Fruit fly (Drosophila melanogaster) whole organism, embryonic: Measurements from ENCODE around the gene Rpt6R.

Experiments used
- Adf1 ChIP-seq: fragments of 200-800 bp; sonication (Bioruptor generic); IDR thresholded peaks from 2 replicates; pipeline ENCODE4 v1.3.6; 2022; ENCODE audit warnings: missing biosample characterization, missing genetic modification characterization
- Asciz ChIP-seq: fragments of 200-800 bp; sonication (Bioruptor generic); optimal IDR thresholded peaks from 2 replicates; lab custom pipeline; 2017; ENCODE audit warnings: missing biosample characterization, mild to moderate bottlenecking, missing genetic modification characterization, missing genetic modification reagents
- Awh ChIP-seq: fragments of 200-800 bp; sonication (Bioruptor generic); IDR thresholded peaks from 2 replicates; pipeline ENCODE4, ENCODE4 v1.3.6; 2022; ENCODE audit warnings: missing biosample characterization, missing genetic modification characterization
- B-H2 ChIP-seq: fragments of 200-800 bp; sonication (Bioruptor generic); optimal IDR thresholded peaks from 2 replicates; lab custom pipeline; 2018; ENCODE audit warnings: missing biosample characterization, mild to moderate bottlenecking, missing genetic modification characterization
- CG11085 ChIP-seq: fragments of 200-800 bp; sonication (Bioruptor generic); IDR thresholded peaks from 2 replicates; pipeline ENCODE4 v1.3.6; 2022; ENCODE audit warnings: missing biosample characterization, missing genetic modification characterization
- CG1529 ChIP-seq: fragments of 200-800 bp; sonication (Bioruptor generic); optimal IDR thresholded peaks from 3 replicates; lab custom pipeline; 2018; ENCODE audit warnings: missing biosample characterization, missing genetic modification characterization
- CG15514 ChIP-seq: fragments of 200-800 bp; sonication (Bioruptor generic); optimal IDR thresholded peaks from 3 replicates; lab custom pipeline; 2017; ENCODE audit warnings: missing biosample characterization, missing genetic modification characterization, mild to moderate bottlenecking, moderate library complexity, missing genetic modification reagents
- CG15601 ChIP-seq: fragments of 200-800 bp; sonication (Bioruptor generic); optimal IDR thresholded peaks from 3 replicates; lab custom pipeline; 2019; ENCODE audit warnings: missing biosample characterization, mild to moderate bottlenecking, missing genetic modification characterization, moderate library complexity
- CG17568 ChIP-seq: fragments of 200-800 bp; sonication (Bioruptor generic); optimal IDR thresholded peaks from 2 replicates; lab custom pipeline; 2018; ENCODE audit warnings: missing biosample characterization, mild to moderate bottlenecking, missing genetic modification characterization, moderate library complexity
- CG2120 ChIP-seq: fragments of 200-800 bp; sonication (Bioruptor generic); optimal IDR thresholded peaks from 3 replicates; lab custom pipeline; 2016; ENCODE audit warnings: missing biosample characterization, missing genetic modification characterization
- CG2678 ChIP-seq: fragments of 200-800 bp; sonication (Bioruptor generic); optimal IDR thresholded peaks from 3 replicates; lab custom pipeline; 2019; ENCODE audit warnings: missing biosample characterization, mild to moderate bottlenecking, missing genetic modification characterization, moderate library complexity
- CG33213 ChIP-seq: fragments of 200-800 bp; sonication (Bioruptor generic); optimal IDR thresholded peaks from 3 replicates; lab custom pipeline; 2016; ENCODE audit warnings: missing biosample characterization, missing genetic modification characterization
- CG34224 ChIP-seq: fragments of 200-800 bp; sonication (Bioruptor generic); IDR thresholded peaks from 3 replicates; pipeline ENCODE4 v1.3.6; 2022; ENCODE audit warnings: missing biosample characterization, missing genetic modification characterization; ENCODE audit not compliant: partially characterized antibody
- CG34376 ChIP-seq: fragments of 200-800 bp; sonication (Bioruptor generic); optimal IDR thresholded peaks from 2 replicates; lab custom pipeline; 2018; ENCODE audit warnings: missing biosample characterization, mild to moderate bottlenecking, missing genetic modification characterization
- CG42726 ChIP-seq: fragments of 200-800 bp; sonication (Bioruptor generic); IDR thresholded peaks from 2 replicates; pipeline ENCODE4 v1.3.6; 2022; ENCODE audit warnings: missing biosample characterization, missing genetic modification characterization; ENCODE audit not compliant: partially characterized antibody
- CG4282 ChIP-seq: fragments of 200-800 bp; sonication (Bioruptor generic); optimal IDR thresholded peaks from 2 replicates; lab custom pipeline; 2016; ENCODE audit warnings: missing biosample characterization, missing genetic modification characterization
- CG4424 ChIP-seq: fragments of 200-800 bp; sonication (Bioruptor generic); optimal IDR thresholded peaks from 3 replicates; lab custom pipeline; 2016; ENCODE audit warnings: missing biosample characterization, missing genetic modification characterization
- CG6654 ChIP-seq: fragments of 200-800 bp; sonication (Bioruptor generic); optimal IDR thresholded peaks from 2 replicates; lab custom pipeline; 2017; ENCODE audit warnings: missing biosample characterization, mild to moderate bottlenecking, missing genetic modification characterization
- CG7357 ChIP-seq: fragments of 200-800 bp; sonication (Bioruptor generic); IDR thresholded peaks from 3 replicates; pipeline ENCODE4 v1.3.6; 2022; ENCODE audit warnings: missing biosample characterization, missing genetic modification characterization
- CG7987 ChIP-seq: fragments of 200-800 bp; sonication (Bioruptor generic); optimal IDR thresholded peaks from 2 replicates; lab custom pipeline; 2018; ENCODE audit warnings: missing biosample characterization, mild to moderate bottlenecking, missing genetic modification characterization, moderate library complexity
- CG8359 ChIP-seq: fragments of 200-800 bp; sonication (Bioruptor generic); optimal IDR thresholded peaks from 2 replicates; lab custom pipeline; 2017; ENCODE audit warnings: missing biosample characterization, mild to moderate bottlenecking, missing genetic modification characterization, borderline replicate concordance
- CG9876 ChIP-seq: fragments of 200-800 bp; sonication (Bioruptor generic); optimal IDR thresholded peaks from 2 replicates; lab custom pipeline; 2016; ENCODE audit warnings: missing biosample characterization, missing genetic modification characterization
- CTCF ChIP-seq: fragments of 200-800 bp; sonication (Bioruptor generic); optimal IDR thresholded peaks from 2 replicates; lab custom pipeline; 2017; ENCODE audit warnings: missing biosample characterization, mild to moderate bottlenecking, missing genetic modification characterization, moderate library complexity
- CkIIα-i1 ChIP-seq: fragments of 200-800 bp; sonication (Bioruptor generic); IDR thresholded peaks from 2 replicates; pipeline ENCODE4 v1.3.6; 2022; ENCODE audit warnings: missing biosample characterization, missing genetic modification characterization
- Dll ChIP-seq: fragments of 200-800 bp; sonication (Bioruptor generic); IDR thresholded peaks from 4 replicates; pipeline ENCODE4 v1.3.6; 2022; ENCODE audit warnings: missing biosample characterization, missing genetic modification characterization; ENCODE audit not compliant: partially characterized antibody
- Dp ChIP-seq: fragments of 200-800 bp; sonication (Bioruptor generic); optimal IDR thresholded peaks from 2 replicates; lab custom pipeline; 2018; ENCODE audit warnings: missing biosample characterization, mild to moderate bottlenecking, missing genetic modification characterization, moderate library complexity
- E2f2 ChIP-seq: fragments of 200-800 bp; sonication (Bioruptor generic); IDR thresholded peaks from 2 replicates; pipeline ENCODE4 v1.3.6; 2022; ENCODE audit warnings: missing biosample characterization, missing genetic modification characterization
- Med ChIP-seq: fragments of 200-800 bp; sonication (Bioruptor generic); peaks from one replicate; lab custom pipeline; 2016; ENCODE audit warnings: missing biosample characterization, missing genetic modification characterization, mild to moderate bottlenecking, inconsistent platforms, moderate library complexity
- Ravus ChIP-seq: fragments of 200-800 bp; sonication (Bioruptor generic); IDR thresholded peaks from 2 replicates; pipeline ENCODE4 v1.3.6; 2022; ENCODE audit warnings: missing biosample characterization, missing genetic modification characterization
- Scr ChIP-seq: fragments of 200-800 bp; sonication (Bioruptor generic); IDR thresholded peaks from 2 replicates; pipeline ENCODE4 v1.3.6; 2022; ENCODE audit warnings: missing biosample characterization, missing genetic modification characterization; ENCODE audit not compliant: partially characterized antibody
- Xbp1 ChIP-seq: fragments of 200-800 bp; sonication (Bioruptor generic); optimal IDR thresholded peaks from 3 replicates; lab custom pipeline; 2016; ENCODE audit warnings: missing biosample characterization, mild to moderate bottlenecking, missing genetic modification characterization
- cad ChIP-seq: fragments of >200 bp; optimal IDR thresholded peaks from 2 replicates; lab custom pipeline; 2017; ENCODE audit warnings: missing biosample characterization, missing genetic modification characterization
- caup ChIP-seq: fragments of 200-800 bp; sonication (Bioruptor generic); optimal IDR thresholded peaks from 3 replicates; lab custom pipeline; 2017; ENCODE audit warnings: missing biosample characterization, mild to moderate bottlenecking, missing genetic modification characterization, moderate library complexity; ENCODE audit not compliant: severe bottlenecking
- gfzf ChIP-seq: fragments of 200-800 bp; sonication (Bioruptor generic); optimal IDR thresholded peaks from 2 replicates; lab custom pipeline; 2016; ENCODE audit warnings: missing biosample characterization, mild to moderate bottlenecking, missing genetic modification characterization, moderate library complexity
- ind ChIP-seq: fragments of 200-800 bp; sonication (Bioruptor generic); optimal IDR thresholded peaks from 3 replicates; lab custom pipeline; 2016; ENCODE audit warnings: missing biosample characterization, missing genetic modification characterization
- lmd ChIP-seq: fragments of 200-800 bp; sonication (Bioruptor generic); IDR thresholded peaks from 2 replicates; pipeline ENCODE4 v1.3.6; 2022; ENCODE audit warnings: missing biosample characterization, missing genetic modification characterization
- nmo ChIP-seq: fragments of 200-800 bp; sonication (Bioruptor generic); optimal IDR thresholded peaks from 2 replicates; lab custom pipeline; 2018; ENCODE audit warnings: missing biosample characterization, mild to moderate bottlenecking, missing genetic modification characterization, moderate library complexity
- pb ChIP-seq: fragments of 200-800 bp; sonication (Bioruptor generic); optimal IDR thresholded peaks from 3 replicates; lab custom pipeline; 2016; ENCODE audit warnings: missing biosample characterization, missing genetic modification characterization
- phol ChIP-seq: fragments of 200-800 bp; sonication (Bioruptor generic); optimal IDR thresholded peaks from 3 replicates; lab custom pipeline; 2018; ENCODE audit warnings: missing biosample characterization, mild to moderate bottlenecking, missing genetic modification characterization, moderate library complexity
- scrt ChIP-seq: fragments of 200-800 bp; sonication (Bioruptor generic); optimal IDR thresholded peaks from 2 replicates; lab custom pipeline; 2018; ENCODE audit warnings: missing biosample characterization, mild to moderate bottlenecking, missing genetic modification characterization, moderate library complexity
- seq ChIP-seq: fragments of 200-800 bp; sonication (Bioruptor generic); IDR thresholded peaks from 2 replicates; pipeline ENCODE4 v1.3.6; 2022; ENCODE audit warnings: missing biosample characterization, missing genetic modification characterization
- so ChIP-seq: fragments of 200-800 bp; sonication (Bioruptor generic); IDR thresholded peaks from 3 replicates; pipeline ENCODE4 v1.3.6; 2022; ENCODE audit warnings: missing biosample characterization, missing genetic modification characterization
- sqz ChIP-seq: fragments of 200-800 bp; sonication (Bioruptor generic); optimal IDR thresholded peaks from 3 replicates; lab custom pipeline; 2018; ENCODE audit warnings: missing biosample characterization, mild to moderate bottlenecking, missing genetic modification characterization
- stwl ChIP-seq: fragments of 200-800 bp; sonication (Bioruptor generic); optimal IDR thresholded peaks from 3 replicates; lab custom pipeline; 2018; ENCODE audit warnings: missing biosample characterization, mild to moderate bottlenecking, missing genetic modification characterization, moderate library complexity
- unc-4 ChIP-seq: fragments of 200-800 bp; sonication (Bioruptor generic); IDR thresholded peaks from 2 replicates; pipeline ENCODE4 v1.3.6; 2022; ENCODE audit warnings: missing biosample characterization, missing genetic modification characterization; ENCODE audit not compliant: partially characterized antibody
- unpg ChIP-seq: fragments of 200-800 bp; sonication (Bioruptor generic); optimal IDR thresholded peaks from 3 replicates; lab custom pipeline; 2018; ENCODE audit warnings: missing biosample characterization, mild to moderate bottlenecking, missing genetic modification characterization, moderate library complexity
- zen ChIP-seq: fragments of 200-800 bp; sonication (Bioruptor generic); optimal IDR thresholded peaks from 3 replicates; lab custom pipeline; 2018; ENCODE audit warnings: missing biosample characterization, mild to moderate bottlenecking, missing genetic modification characterization, moderate library complexity

Gene Rpt6R

DNA sequence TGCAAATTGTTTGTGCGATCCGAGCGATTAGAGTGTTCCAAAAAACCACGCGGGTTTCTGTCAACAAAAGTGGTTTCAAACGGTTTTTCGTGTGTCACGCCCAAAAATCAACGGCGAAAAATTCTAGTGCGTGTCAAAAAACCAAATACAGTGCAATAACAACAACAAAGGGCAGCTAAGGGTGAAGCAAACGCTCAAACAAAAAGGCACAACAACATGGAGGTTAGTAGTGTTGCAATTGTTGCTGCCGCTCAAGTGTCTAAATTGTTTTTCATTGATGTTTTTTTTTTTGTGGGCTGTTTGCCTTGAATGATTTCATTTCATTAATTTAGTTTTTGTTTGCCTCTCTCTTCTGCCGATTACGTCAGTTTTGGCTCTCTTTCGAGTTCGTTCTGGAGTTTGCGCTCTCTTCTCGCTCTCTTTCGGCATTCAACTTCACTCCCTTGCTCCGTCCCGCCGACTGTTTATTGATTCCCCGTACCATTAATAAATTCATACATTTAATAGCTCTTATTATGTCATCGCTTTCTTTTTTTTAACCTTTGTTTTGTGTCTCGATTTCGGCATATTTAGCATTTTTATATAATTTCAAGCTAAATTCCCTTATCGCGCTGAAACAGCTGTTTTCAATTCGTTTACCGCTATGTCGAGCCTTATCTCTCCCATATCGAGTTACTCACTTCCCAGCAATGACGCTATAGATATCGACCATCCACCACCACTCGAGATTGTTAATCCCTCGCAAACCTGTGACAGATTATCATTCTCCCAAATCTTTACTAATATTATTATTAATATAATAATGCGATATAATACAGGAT lies 20.0 kb downstream of the Rpt6R start (continued):
- TF ChIP-seq CG11085 (no peak), pb (GFP tag; lab: Kevin White, UChicago) (peak; percentile 7), CTCF (GFP tag; lab: Kevin White, UChicago) (no peak), sqz (peak; percentile 85), Dll (no peak), CG1529 (GFP tag; lab: Kevin White, UChicago) (no peak), ind (GFP tag; lab: Kevin White, UChicago) (no peak), Adf1 (GFP tag; lab: Robert Waterston, UW) (no peak), CG2120 (GFP tag; lab: Kevin White, UChicago) (no peak), CG34376 (GFP tag; lab: Kevin White, UChicago) (peak; percentile 35), so (no peak), CG17568 (GFP tag; lab: Kevin White, UChicago) (peak; percentile 39)
- TF ChIP-seq, all 482 proteins: peak for 42

DNA sequence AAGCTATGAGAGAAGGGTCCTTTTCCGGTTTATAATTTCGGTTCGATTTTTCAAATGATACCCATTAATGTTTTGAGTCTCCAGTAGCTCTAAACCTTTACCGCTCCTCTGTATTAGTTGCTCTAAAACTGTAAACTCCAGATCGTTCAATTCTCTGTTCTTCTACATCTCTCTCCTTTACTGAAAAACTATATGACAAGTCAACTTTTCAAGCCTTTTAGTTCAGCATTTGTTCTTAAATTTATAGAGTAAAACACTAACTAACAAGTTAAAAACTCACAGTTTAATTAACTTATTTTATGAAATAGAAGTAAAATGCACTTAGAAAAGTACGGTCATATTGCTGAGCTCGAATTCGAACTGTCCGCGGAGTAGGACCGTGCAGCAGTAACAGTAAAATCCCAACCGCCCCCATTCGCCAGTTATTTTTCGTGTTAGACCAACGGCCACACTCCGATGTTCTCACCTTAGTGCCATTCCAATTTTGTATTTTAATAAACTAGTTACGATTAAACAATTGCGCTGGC lies 20.7 kb downstream of the Rpt6R start:
- TF ChIP-seq pb (GFP tag; lab: Kevin White, UChicago), result no peak
- peak; percentile 77 for TF ChIP-seq Dp (GFP tag; lab: Kevin White, UChicago)
- TF ChIP-seq E2f2 (GFP tag; lab: Robert Waterston, UW), result peak; percentile 84
- TF ChIP-seq CG33213 (GFP tag; lab: Kevin White, UChicago), result peak; percentile 46
- no peak for TF ChIP-seq CG8359 (GFP tag; lab: Kevin White, UChicago)
- no peak for TF ChIP-seq CG2678 (tag; lab: Kevin White, UChicago)
- TF ChIP-seq nmo (GFP tag; lab: Kevin White, UChicago), result peak; percentile 31
- TF ChIP-seq Med, result peak; percentile 88
- TF ChIP-seq unc-4 (GFP tag; lab: Robert Waterston, UW), result no peak
- peak; percentile 35 for TF ChIP-seq CG7987 (GFP tag; lab: Kevin White, UChicago)
- no peak for TF ChIP-seq caup (GFP tag; lab: Kevin White, UChicago)
- TF ChIP-seq stwl (tag; lab: Kevin White, UChicago), result peak; percentile 75
- no peak for TF ChIP-seq CG15601
- TF ChIP-seq zen (tag; lab: Kevin White, UChicago), result no peak
- 0 out of 3 replicates have a peak, but pooled peaks have one; percentile 27 for TF ChIP-seq CG7357
- TF ChIP-seq CkIIα-i1 (GFP tag; lab: Robert Waterston, UW), result no peak
- TF ChIP-seq Awh (GFP tag; lab: Robert Waterston, UW), result no peak
- no peak for TF ChIP-seq CG4424 (GFP tag; lab: Kevin White, UChicago)
- peak; percentile 91 for TF ChIP-seq gfzf (GFP tag; lab: Kevin White, UChicago)
- TF ChIP-seq CG42726, result peak; percentile 50; the same call in 1 of the 2 replicates
- no peak for TF ChIP-seq B-H2 (GFP tag; lab: Kevin White, UChicago)
- no peak for TF ChIP-seq CG4282 (GFP tag; lab: Kevin White, UChicago)
- no peak for TF ChIP-seq phol (tag; lab: Kevin White, UChicago)
- no peak for TF ChIP-seq Xbp1 (GFP tag; lab: Kevin White, UChicago)
- TF ChIP-seq unpg (GFP tag; lab: Kevin White, UChicago), result no peak
- no peak for TF ChIP-seq lmd
- TF ChIP-seq CG34224 (GFP tag; lab: Robert Waterston, UW), result 0 out of 3 replicates have a peak, but pooled peaks have one; percentile 31
- no peak for TF ChIP-seq Asciz (GFP tag; lab: Kevin White, UChicago)
- peak; percentile 41 for TF ChIP-seq cad (GFP tag; lab: Kevin White, UChicago)
- no peak for TF ChIP-seq Ravus
- peak; percentile 29; the same call in 1 of the 2 replicates for TF ChIP-seq Scr (GFP tag; lab: Robert Waterston, UW)
- TF ChIP-seq scrt (GFP tag; lab: Kevin White, UChicago), result no peak
- TF ChIP-seq CG6654 (GFP tag; lab: Kevin White, UChicago), result peak; percentile 97
- peak; percentile 18 for TF ChIP-seq CG15514 (GFP tag; lab: Kevin White, UChicago)
- TF ChIP-seq CG9876 (GFP tag; lab: Kevin White, UChicago), result no peak
- no peak for TF ChIP-seq seq (GFP tag; lab: Robert Waterston, UW)
